5 fruit fly cellular contexts compared by ENCODE assay signal in the genomic region with DNA sequence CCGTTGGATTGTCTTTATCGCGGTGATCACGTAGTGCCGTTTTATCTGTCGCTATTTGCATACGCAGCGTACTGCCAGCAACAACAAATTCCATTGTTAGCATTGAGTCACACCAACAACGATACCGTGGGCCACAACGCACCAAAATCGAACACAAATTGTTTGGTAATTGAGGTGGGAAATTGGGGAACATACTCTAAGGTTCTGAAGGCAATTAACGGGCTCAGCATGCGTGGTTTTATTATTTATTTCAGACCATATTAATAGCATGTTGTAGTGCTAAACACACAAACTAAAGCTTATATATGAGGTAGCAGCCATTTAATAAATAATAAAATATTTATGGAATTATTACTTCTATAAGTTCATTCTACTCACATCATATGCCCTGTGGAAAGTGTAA.
TF ChIP-seq lines count a peak whose summit lies in the region.

No protein-coding gene starts in this region.

- TF ChIP-seq CTCF in whole organism, embryonic (GFP tag; optimal IDR thresholded peaks at IDR 0.05; lab: Kevin White, UChicago): no peak

TF ChIP-seq in whole organism, adult, 20 proteins besides CTCF, POLR2A, EP300 and RAD21:
- TF ChIP-seq Mnt (GFP tag; optimal IDR thresholded peaks at IDR 0.05; lab: Kevin White, UChicago) (peak; percentile 11), toe (GFP tag; optimal IDR thresholded peaks at IDR 0.05; lab: Kevin White, UChicago) (no peak), cic (GFP tag; optimal IDR thresholded peaks at IDR 0.05; lab: Kevin White, UChicago) (peak; percentile 39), pad (GFP tag; optimal IDR thresholded peaks at IDR 0.05; lab: Kevin White, UChicago) (no peak), CG7045 (GFP tag; optimal IDR thresholded peaks at IDR 0.05; lab: Kevin White, UChicago) (peak; percentile 40), CG7101 (tag; optimal IDR thresholded peaks at IDR 0.05; lab: Kevin White, UChicago) (peak; percentile 21), bab1 (GFP tag; optimal IDR thresholded peaks at IDR 0.05; lab: Kevin White, UChicago) (no peak), CG11617 (GFP tag; optimal IDR thresholded peaks at IDR 0.05; lab: Kevin White, UChicago) (peak; percentile 21), CG5204 (GFP tag; optimal IDR thresholded peaks at IDR 0.05; lab: Kevin White, UChicago) (peak; percentile 2), CG1620 (GFP tag; optimal IDR thresholded peaks at IDR 0.05; lab: Kevin White, UChicago) (peak; percentile 23), ovo (GFP tag; optimal IDR thresholded peaks at IDR 0.05; lab: Kevin White, UChicago) (no peak), CG12768 (GFP tag; optimal IDR thresholded peaks at IDR 0.05; lab: Kevin White, UChicago) (peak; percentile 45), kay (GFP tag; lab: Kevin White, UChicago; ENCODE audit: borderline replicate concordance) (peak; percentile 81), tj (GFP tag; optimal IDR thresholded peaks at IDR 0.05; lab: Kevin White, UChicago) (peak; percentile 42)

TF ChIP-seq in whole organism, embryonic, 481 proteins besides CTCF, POLR2A, EP300 and RAD21 (continues in another document):
- TF ChIP-seq pnt (GFP tag; optimal IDR thresholded peaks at IDR 0.05; lab: Kevin White, UChicago) (no peak), Bdp1 (GFP tag; optimal IDR thresholded peaks at IDR 0.05; lab: Kevin White, UChicago) (no peak), tin (GFP tag; optimal IDR thresholded peaks at IDR 0.05; lab: Kevin White, UChicago) (no peak), CG9609 (GFP tag; optimal IDR thresholded peaks at IDR 0.05; lab: Kevin White, UChicago) (no peak), grau (tag; optimal IDR thresholded peaks at IDR 0.05; lab: Kevin White, UChicago) (peak; percentile 34), CG31388 (GFP tag; optimal IDR thresholded peaks at IDR 0.05; lab: Kevin White, UChicago) (no peak), C15 (GFP tag; IDR thresholded peaks at IDR 0.05; lab: Robert Waterston, UW) (no peak), nom (GFP tag; optimal IDR thresholded peaks at IDR 0.05; lab: Kevin White, UChicago) (no peak), Nf-YA (GFP tag; IDR thresholded peaks at IDR 0.05; lab: Robert Waterston, UW) (peak; percentile 33; the same call in 1 of the 2 replicates), tgo (GFP tag; IDR thresholded peaks at IDR 0.05; lab: Robert Waterston, UW) (no peak), tap (tag; optimal IDR thresholded peaks at IDR 0.05; lab: Kevin White, UChicago) (no peak), CG12104 (GFP tag; optimal IDR thresholded peaks at IDR 0.05; lab: Kevin White, UChicago) (no peak), bsh (GFP tag; optimal IDR thresholded peaks at IDR 0.05; lab: Kevin White, UChicago) (peak in 1 of 2 experiments; percentile 60), so (GFP tag; IDR thresholded peaks at IDR 0.05; lab: Robert Waterston, UW) (no peak), Spps (tag; optimal IDR thresholded peaks at IDR 0.05; lab: Kevin White, UChicago) (no peak), CG2202 (tag; optimal IDR thresholded peaks at IDR 0.05; lab: Kevin White, UChicago) (no peak), HHEX (GFP tag; optimal IDR thresholded peaks at IDR 0.05; lab: Kevin White, UChicago) (peak; percentile 2), HLHmδ (GFP tag; optimal IDR thresholded peaks at IDR 0.05; lab: Kevin White, UChicago) (peak; percentile 65), Deaf1 (tag; optimal IDR thresholded peaks at IDR 0.05; lab: Kevin White, UChicago) (no peak)

TF ChIP-seq in whole organism, prepupa, 60 proteins besides CTCF, POLR2A, EP300 and RAD21 (continues in another document):
- no peak for TF ChIP-seq Blimp-1 (GFP tag; optimal IDR thresholded peaks at IDR 0.05; lab: Kevin White, UChicago)
- TF ChIP-seq esn (GFP tag; optimal IDR thresholded peaks at IDR 0.05; lab: Kevin White, UChicago): peak; percentile 66
- TF ChIP-seq pdm3 (GFP tag; optimal IDR thresholded peaks at IDR 0.05; lab: Kevin White, UChicago): peak; percentile 32
- TF ChIP-seq CG11762 (GFP tag; optimal IDR thresholded peaks at IDR 0.05; lab: Kevin White, UChicago; ENCODE audit: insufficient read depth): peak; percentile 7
- peak; percentile 2 for TF ChIP-seq fd59A (GFP tag; optimal IDR thresholded peaks at IDR 0.05; lab: Kevin White, UChicago)
- TF ChIP-seq fkh (GFP tag; optimal IDR thresholded peaks at IDR 0.05; lab: Kevin White, UChicago): peak; percentile 84
- peak; percentile 45 for TF ChIP-seq achi (GFP tag; optimal IDR thresholded peaks at IDR 0.05; lab: Kevin White, UChicago)
- TF ChIP-seq CG34406 (GFP tag; optimal IDR thresholded peaks at IDR 0.05; lab: Kevin White, UChicago): peak; percentile 30
- TF ChIP-seq Ets96B (tag; optimal IDR thresholded peaks at IDR 0.05; lab: Kevin White, UChicago): peak; percentile 24
- peak; percentile 75 for TF ChIP-seq Sox102F (GFP tag; optimal IDR thresholded peaks at IDR 0.05; lab: Kevin White, UChicago)
- peak; percentile 18 for TF ChIP-seq CG10631 (GFP tag; optimal IDR thresholded peaks at IDR 0.05; lab: Kevin White, UChicago)
- peak in 1 of 2 experiments; percentile 31 for TF ChIP-seq ss (GFP tag; optimal IDR thresholded peaks at IDR 0.05; lab: Kevin White, UChicago)
- TF ChIP-seq cyc (GFP tag; optimal IDR thresholded peaks at IDR 0.05; lab: Kevin White, UChicago): peak; percentile 43
- peak; percentile 40 for TF ChIP-seq CG31627 (GFP tag; optimal IDR thresholded peaks at IDR 0.05; lab: Kevin White, UChicago)
- TF ChIP-seq CG3032 (tag; optimal IDR thresholded peaks at IDR 0.05; lab: Kevin White, UChicago): peak; percentile 19
- TF ChIP-seq CG10669 (GFP tag; optimal IDR thresholded peaks at IDR 0.05; lab: Kevin White, UChicago): peak; percentile 40
- TF ChIP-seq CG8632 (GFP tag; optimal IDR thresholded peaks at IDR 0.05; lab: Kevin White, UChicago): peak; percentile 11
- TF ChIP-seq salr (GFP tag; optimal IDR thresholded peaks at IDR 0.05; lab: Kevin White, UChicago): peak in 1 of 2 experiments; percentile 22

TF ChIP-seq in whole organism, pupa, 21 proteins besides CTCF, POLR2A, EP300 and RAD21:
- peak; percentile 49 for TF ChIP-seq CG14655 (GFP tag; optimal IDR thresholded peaks at IDR 0.05; lab: Kevin White, UChicago)
- no peak for TF ChIP-seq CG10348 (GFP tag; IDR thresholded peaks at IDR 0.05; lab: Robert Waterston, UW)
- peak; percentile 48 for TF ChIP-seq Pif1B (GFP tag; optimal IDR thresholded peaks at IDR 0.05; lab: Kevin White, UChicago)
- TF ChIP-seq Snoo (tag; optimal IDR thresholded peaks at IDR 0.05; lab: Kevin White, UChicago): peak; percentile 37
- peak; percentile 51 for TF ChIP-seq CG8159 (tag; optimal IDR thresholded peaks at IDR 0.05; lab: Kevin White, UChicago)
- TF ChIP-seq CG17806 (tag; optimal IDR thresholded peaks at IDR 0.05; lab: Kevin White, UChicago): peak; percentile 8
- peak; percentile 12 for TF ChIP-seq CG8301 (tag; optimal IDR thresholded peaks at IDR 0.05; lab: Kevin White, UChicago)
- TF ChIP-seq Pif1A (GFP tag; optimal IDR thresholded peaks at IDR 0.05; lab: Kevin White, UChicago): peak; percentile 15
- TF ChIP-seq Ets98B (GFP tag; IDR thresholded peaks at IDR 0.05; lab: Robert Waterston, UW): no peak
- TF ChIP-seq CG9948 (tag; optimal IDR thresholded peaks at IDR 0.05; lab: Kevin White, UChicago): peak; percentile 40
- peak; percentile 37; the same call in 2 of the 3 replicates for TF ChIP-seq CG4496 (GFP tag; IDR thresholded peaks at IDR 0.05; lab: Robert Waterston, UW)
- TF ChIP-seq EcR (GFP tag; optimal IDR thresholded peaks at IDR 0.05; lab: Kevin White, UChicago): no peak
- TF ChIP-seq CG13204 (GFP tag; optimal IDR thresholded peaks at IDR 0.05; lab: Kevin White, UChicago): no peak

TF ChIP-seq in whole organism, wandering third instar larva, 38 proteins besides CTCF, POLR2A, EP300 and RAD21 (continues in another document):
- TF ChIP-seq h (GFP tag; optimal IDR thresholded peaks at IDR 0.05; lab: Kevin White, UChicago) (peak; percentile 64), CrebA (GFP tag; optimal IDR thresholded peaks at IDR 0.05; lab: Kevin White, UChicago; ENCODE audit: borderline replicate concordance) (no peak), ey (GFP tag; optimal IDR thresholded peaks at IDR 0.05; lab: Kevin White, UChicago) (peak; percentile 25), brk (GFP tag; optimal IDR thresholded peaks at IDR 0.05; lab: Kevin White, UChicago) (peak; percentile 30), dsf (GFP tag; optimal IDR thresholded peaks at IDR 0.05; lab: Kevin White, UChicago; ENCODE audit: borderline replicate concordance) (peak; percentile 56), psq (GFP tag; optimal IDR thresholded peaks at IDR 0.05; lab: Kevin White, UChicago) (peak; percentile 22), N (GFP tag; optimal IDR thresholded peaks at IDR 0.05; lab: Kevin White, UChicago) (no peak), Myc (optimal IDR thresholded peaks at IDR 0.05; lab: Kevin White, UChicago) (no peak), rgr (GFP tag; optimal IDR thresholded peaks at IDR 0.05; lab: Kevin White, UChicago) (peak; percentile 66), tai (GFP tag; optimal IDR thresholded peaks at IDR 0.05; lab: Kevin White, UChicago) (peak; percentile 80), HLH106 (tag; optimal IDR thresholded peaks at IDR 0.05; lab: Kevin White, UChicago) (peak; percentile 39), Jra (GFP tag; optimal IDR thresholded peaks at IDR 0.05; lab: Kevin White, UChicago) (peak; percentile 76), sage (GFP tag; optimal IDR thresholded peaks at IDR 0.05; lab: Kevin White, UChicago) (no peak), pan (optimal IDR thresholded peaks at IDR 0.05; lab: Kevin White, UChicago) (no peak), Dif (GFP tag; optimal IDR thresholded peaks at IDR 0.05; lab: Kevin White, UChicago; ENCODE audit: partially characterized antibody) (no peak), Hr83 (GFP tag; optimal IDR thresholded peaks at IDR 0.05; lab: Kevin White, UChicago; ENCODE audit: poor library complexity, severe bottlenecking) (peak; percentile 99), OdsH (GFP tag; optimal IDR thresholded peaks at IDR 0.05; lab: Kevin White, UChicago) (peak; percentile 35), dmrt93B (GFP tag; optimal IDR thresholded peaks at IDR 0.05; lab: Kevin White, UChicago) (peak; percentile 36), jim (GFP tag; optimal IDR thresholded peaks at IDR 0.05; lab: Kevin White, UChicago) (peak; percentile 56), Rel (GFP tag; optimal IDR thresholded peaks at IDR 0.05; lab: Kevin White, UChicago) (no peak), Rel (tag; optimal IDR thresholded peaks at IDR 0.05; lab: Kevin White, UChicago) (no peak), usp (GFP tag; optimal IDR thresholded peaks at IDR 0.05; lab: Kevin White, UChicago) (no peak), CG9705 (GFP tag; optimal IDR thresholded peaks at IDR 0.05; lab: Kevin White, UChicago) (no peak), Dfd (GFP tag; optimal IDR thresholded peaks at IDR 0.05; lab: Kevin White, UChicago) (no peak), Hr78 (GFP tag; optimal IDR thresholded peaks at IDR 0.05; lab: Kevin White, UChicago) (no peak), br (GFP tag; optimal IDR thresholded peaks at IDR 0.05; lab: Kevin White, UChicago) (peak; percentile 47), Sp1 (GFP tag; optimal IDR thresholded peaks at IDR 0.05; lab: Kevin White, UChicago) (peak; percentile 24), fru (GFP tag; optimal IDR thresholded peaks at IDR 0.05; lab: Kevin White, UChicago) (peak; percentile 44), CG32264 (GFP tag; optimal IDR thresholded peaks at IDR 0.05; lab: Kevin White, UChicago) (peak; percentile 9), Abd-B (GFP tag; optimal IDR thresholded peaks at IDR 0.05; lab: Kevin White, UChicago) (no peak)
